Fruit fly (Drosophila melanogaster): Measurements from ENCODE around the gene CG10357.

The CG10357 gene

DNA sequence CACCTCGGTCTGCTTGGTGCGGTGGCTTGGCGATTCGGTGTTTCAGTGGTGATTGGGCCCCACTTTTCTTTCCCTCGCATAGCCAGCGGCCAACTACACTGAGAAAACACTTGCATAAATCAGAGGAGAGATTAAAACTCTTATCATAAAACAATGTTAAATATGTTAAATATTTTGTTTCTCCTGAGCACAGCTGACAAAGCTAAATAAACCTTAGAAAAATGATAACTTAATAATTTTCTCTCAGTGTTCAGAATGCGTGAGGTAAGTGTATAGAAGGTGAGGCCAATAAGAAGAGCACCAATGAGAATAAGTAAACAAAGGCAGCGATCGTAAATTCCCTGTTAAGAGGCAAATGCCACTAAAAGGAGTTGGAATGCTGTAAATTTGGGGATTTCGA, 2.1 kb downstream of the CG10357 start (continued):
- TF ChIP-seq CG1602 (GFP tag; optimal IDR thresholded peaks at IDR 0.05): peak; percentile 84
- TF ChIP-seq CG3407 (GFP tag; optimal IDR thresholded peaks at IDR 0.05): peak; percentile 78
- TF ChIP-seq E2f1 (GFP tag; IDR thresholded peaks at IDR 0.05): peak; percentile 73
- no peak for TF ChIP-seq mld (GFP tag; IDR thresholded peaks at IDR 0.05; ENCODE audit: partially characterized antibody)
- no peak for TF ChIP-seq CG4730 (GFP tag; IDR thresholded peaks at IDR 0.05)
- peak; percentile 64; the same call in 1 of the 2 replicates for TF ChIP-seq ranshi (GFP tag; IDR thresholded peaks at IDR 0.05)
- peak; percentile 57 for TF ChIP-seq HHEX (GFP tag; optimal IDR thresholded peaks at IDR 0.05)
- TF ChIP-seq yki (optimal IDR thresholded peaks at IDR 0.05): no peak
- TF ChIP-seq Blimp-1 (GFP tag; optimal IDR thresholded peaks at IDR 0.05): peak; percentile 87
- peak; percentile 58 for TF ChIP-seq CG18476 (GFP tag; optimal IDR thresholded peaks at IDR 0.05)
- TF ChIP-seq crol (GFP tag; IDR thresholded peaks at IDR 0.05): peak; percentile 49
- peak; percentile 11 for TF ChIP-seq MESR4 (GFP tag; optimal IDR thresholded peaks at IDR 0.05)
- TF ChIP-seq NC2α (GFP tag; optimal IDR thresholded peaks at IDR 0.05): peak; percentile 36
- no peak for TF ChIP-seq CG10565 (GFP tag; optimal IDR thresholded peaks at IDR 0.05)
- no peak for TF ChIP-seq Lim3 (GFP tag; IDR thresholded peaks at IDR 0.05)
- TF ChIP-seq usp (GFP tag; optimal IDR thresholded peaks at IDR 0.05): no peak
- peak; percentile 38 for TF ChIP-seq vfl (GFP tag; optimal IDR thresholded peaks at IDR 0.05)
- TF ChIP-seq CG17568 (GFP tag; optimal IDR thresholded peaks at IDR 0.05): peak; percentile 76
- peak; percentile 35 for TF ChIP-seq CG12299 (tag; optimal IDR thresholded peaks at IDR 0.05)
- no peak for TF ChIP-seq sna (GFP tag; IDR thresholded peaks at IDR 0.05; ENCODE audit: partially characterized antibody)
- TF ChIP-seq CG12391 (tag; optimal IDR thresholded peaks at IDR 0.05): peak; percentile 91
- TF ChIP-seq Fer1 (GFP tag; optimal IDR thresholded peaks at IDR 0.05): no peak
- no peak for TF ChIP-seq CG6765 (GFP tag; optimal IDR thresholded peaks at IDR 0.05)
- TF ChIP-seq slou (GFP tag; optimal IDR thresholded peaks at IDR 0.05): peak; percentile 8
- peak; percentile 52 for TF ChIP-seq wor (GFP tag; IDR thresholded peaks at IDR 0.05)
- TF ChIP-seq CG11723 (GFP tag; optimal IDR thresholded peaks at IDR 0.05): peak; percentile 34
- no peak for TF ChIP-seq prd (optimal IDR thresholded peaks at IDR 0.05)
- TF ChIP-seq prd (GFP tag; IDR thresholded peaks at IDR 0.05): peak; percentile 89
- peak; percentile 94 for TF ChIP-seq zfh1 (GFP tag; IDR thresholded peaks at IDR 0.05)
- TF ChIP-seq pum (GFP tag; optimal IDR thresholded peaks at IDR 0.05): peak; percentile 77
- peak; percentile 70 for TF ChIP-seq CG7786 (GFP tag; optimal IDR thresholded peaks at IDR 0.05)
- no peak for TF ChIP-seq pb (GFP tag; optimal IDR thresholded peaks at IDR 0.05)
- TF ChIP-seq jing (GFP tag; optimal IDR thresholded peaks at IDR 0.05): peak; percentile 69
- TF ChIP-seq hb (GFP tag; IDR thresholded peaks at IDR 0.05; ENCODE audit: partially characterized antibody): no peak
- peak; percentile 77 for TF ChIP-seq CG4404 (GFP tag; IDR thresholded peaks at IDR 0.05)
- peak; percentile 89 for TF ChIP-seq CG10959 (GFP tag; IDR thresholded peaks at IDR 0.05)
- peak; percentile 38; the same call in 1 of the 2 replicates for TF ChIP-seq Taf1 (GFP tag; IDR thresholded peaks at IDR 0.05)
- TF ChIP-seq CG4617 (GFP tag; optimal IDR thresholded peaks at IDR 0.05; ENCODE audit: borderline replicate concordance): peak; percentile 58
- peak; percentile 88 for TF ChIP-seq Ssrp (tag; optimal IDR thresholded peaks at IDR 0.05)
- TF ChIP-seq CG8765 (GFP tag; IDR thresholded peaks at IDR 0.05): peak; percentile 86
- TF ChIP-seq ro (GFP tag; IDR thresholded peaks at IDR 0.05): peak; percentile 45; the same call in 1 of the 2 replicates
- no peak for TF ChIP-seq CG15479 (GFP tag; optimal IDR thresholded peaks at IDR 0.05)
- peak; percentile 27; the same call in 1 of the 2 replicates for TF ChIP-seq E2f2 (GFP tag; IDR thresholded peaks at IDR 0.05)
- TF ChIP-seq h (optimal IDR thresholded peaks at IDR 0.05): no peak
- TF ChIP-seq sd (tag; optimal IDR thresholded peaks at IDR 0.05): peak; percentile 15
- TF ChIP-seq Side (GFP tag; optimal IDR thresholded peaks at IDR 0.05): peak; percentile 83
- TF ChIP-seq Nf-YC (tag; optimal IDR thresholded peaks at IDR 0.05): no peak
- TF ChIP-seq trem (tag; optimal IDR thresholded peaks at IDR 0.05): peak; percentile 89
- TF ChIP-seq ara (GFP tag; IDR thresholded peaks at IDR 0.05): peak; percentile 91
- no peak for TF ChIP-seq zfh2 (GFP tag; optimal IDR thresholded peaks at IDR 0.05)
- TF ChIP-seq H15 (GFP tag; IDR thresholded peaks at IDR 0.05): peak; percentile 80
- TF ChIP-seq CG11247 (GFP tag; IDR thresholded peaks at IDR 0.05): peak; percentile 33; the same call in 1 of the 2 replicates

All from whole organism, embryonic.